Worm (Caenorhabditis elegans): Measurements from ENCODE around the gene F41C3.1.
A peak's percentile ranks its signal among the peaks of the same experiment; 100 is the strongest.

The F41C3.1 gene

DNA sequence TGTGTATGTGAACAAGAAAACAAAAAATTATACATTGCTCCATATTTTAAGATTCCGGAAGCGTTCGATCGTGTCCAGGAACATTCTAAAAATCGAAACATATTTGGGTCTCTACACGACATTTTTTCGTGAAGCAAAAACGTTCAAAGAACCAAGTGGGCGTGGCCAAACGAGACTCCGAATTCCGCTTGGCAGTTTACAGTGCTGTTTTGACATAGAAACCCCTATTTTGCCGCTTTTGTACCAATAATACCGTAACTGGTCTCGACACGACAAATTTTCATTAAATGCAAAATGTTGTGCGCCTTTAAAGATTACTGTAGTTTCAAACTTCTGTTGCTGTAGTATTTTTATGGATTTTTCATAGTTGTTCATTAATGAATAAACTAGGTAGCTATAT is 3.5 kb downstream of the F41C3.1 start (continued):
- no peak for TF ChIP-seq F49E8.2 (tag; optimal IDR thresholded peaks at IDR 0.05; ENCODE audit: borderline replicate concordance)
- TF ChIP-seq mep-1 (tag; optimal IDR thresholded peaks at IDR 0.05) = no peak
- TF ChIP-seq gei-8 (GFP tag; optimal IDR thresholded peaks at IDR 0.05) = no peak
- no peak for TF ChIP-seq set-16 (GFP tag; IDR thresholded peaks at IDR 0.05)
- no peak for TF ChIP-seq dpl-1 (GFP tag; optimal IDR thresholded peaks at IDR 0.05)
- no peak for TF ChIP-seq ZK546.5 (tag; optimal IDR thresholded peaks at IDR 0.05)
- TF ChIP-seq nhr-77 (tag; optimal IDR thresholded peaks at IDR 0.05) = no peak
- peak; percentile 75 for TF ChIP-seq spr-1 (tag; optimal IDR thresholded peaks at IDR 0.05)
- TF ChIP-seq ztf-11 (tag; optimal IDR thresholded peaks at IDR 0.05) = no peak
- peak; percentile 37 for TF ChIP-seq T20F7.1 (GFP tag; optimal IDR thresholded peaks at IDR 0.05)
- TF ChIP-seq saeg-2 (GFP tag; IDR thresholded peaks at IDR 0.05) = no peak
- TF ChIP-seq sdz-12 (GFP tag; optimal IDR thresholded peaks at IDR 0.05) = no peak
- TF ChIP-seq egl-43 (GFP tag; IDR thresholded peaks at IDR 0.05) = no peak
- TF ChIP-seq lin-29 (GFP tag; IDR thresholded peaks at IDR 0.05) = no peak

DNA sequence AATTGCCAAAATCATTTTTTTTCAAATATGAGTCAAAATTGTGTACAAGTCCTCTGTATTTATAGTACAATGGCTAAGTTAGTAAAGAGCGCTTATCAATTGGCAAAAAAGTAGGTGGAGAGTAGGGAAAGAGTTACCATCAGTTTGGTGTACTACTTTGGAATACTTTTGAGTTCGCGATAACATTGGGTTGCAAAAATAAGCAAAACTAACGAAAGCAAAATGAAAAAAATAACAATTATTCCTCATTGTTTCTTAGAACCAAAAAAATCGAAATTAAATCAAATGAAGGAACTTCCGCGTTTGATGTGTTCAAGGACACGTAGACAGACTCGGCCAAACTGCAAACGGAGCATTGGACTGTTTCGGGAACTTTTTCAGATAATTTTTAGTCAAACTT is 4.6 kb downstream of the F41C3.1 start, which contains the start of gene C27D9.2:
TSS of gene C27D9.2 (minus strand) at position 101 of the 400 bp plus-strand sequence.
- TF ChIP-seq hlh-11 (tag; optimal IDR thresholded peaks at IDR 0.05) (no peak), fkh-10 (GFP tag; optimal IDR thresholded peaks at IDR 0.05) (no peak), ctbp-1 (GFP tag; IDR thresholded peaks at IDR 0.05) (no peak), F44E2.7 (GFP tag; IDR thresholded peaks at IDR 0.05) (no peak), T26A8.4 (GFP tag; IDR thresholded peaks at IDR 0.05) (no peak)

DNA sequence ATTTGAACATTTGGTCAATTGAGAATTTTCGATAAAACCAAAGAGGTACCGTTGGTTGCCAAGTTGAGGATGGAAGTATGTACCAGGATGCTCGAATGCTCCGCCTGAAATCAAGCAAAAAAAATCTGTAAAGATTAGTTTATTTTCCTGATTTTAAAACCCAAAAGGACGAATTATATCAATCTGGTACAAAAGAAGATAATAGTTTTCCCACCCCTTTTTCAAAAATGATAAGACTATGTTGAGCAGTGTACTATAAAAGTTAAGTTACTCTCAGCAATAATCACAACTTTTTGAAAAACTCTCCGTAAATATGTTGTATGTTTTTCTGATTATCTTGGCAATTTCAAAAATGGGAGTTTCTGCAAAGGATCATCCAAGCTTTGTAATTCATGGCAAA is 6.4 kb downstream of the F41C3.1 start, which contains the start of gene F26G1.3:
TSS of gene F26G1.3 (plus strand) at position 301 of the 400 bp plus-strand sequence.
- TF ChIP-seq gei-8 (GFP tag; optimal IDR thresholded peaks at IDR 0.05) (no peak), F10B5.3 (tag; optimal IDR thresholded peaks at IDR 0.05) (no peak), unc-39 (tag; optimal IDR thresholded peaks at IDR 0.05) (no peak), zfp-3 (GFP tag; conservative IDR thresholded peaks at IDR 0.05) (no peak), lin-29 (GFP tag; IDR thresholded peaks at IDR 0.05) (no peak), D1046.2 (GFP tag; IDR thresholded peaks at IDR 0.05) (no peak), F49E8.2 (tag; optimal IDR thresholded peaks at IDR 0.05; ENCODE audit: borderline replicate concordance) (no peak), daf-16 (GFP tag; optimal IDR thresholded peaks at IDR 0.05) (no peak), daf-16 (tag; optimal IDR thresholded peaks at IDR 0.05) (no peak), set-16 (GFP tag; IDR thresholded peaks at IDR 0.05) (no peak), egl-43 (GFP tag; IDR thresholded peaks at IDR 0.05) (no peak), aly-2 (tag; optimal IDR thresholded peaks at IDR 0.05) (no peak), nhr-42 (GFP tag; IDR thresholded peaks at IDR 0.05) (no peak), sdz-12 (GFP tag; optimal IDR thresholded peaks at IDR 0.05) (no peak), skn-1 (tag; optimal IDR thresholded peaks at IDR 0.05) (no peak), nhr-28 (tag; optimal IDR thresholded peaks at IDR 0.05) (no peak), nhr-77 (tag; optimal IDR thresholded peaks at IDR 0.05) (no peak), Y5F2A.4 (GFP tag; optimal IDR thresholded peaks at IDR 0.05) (no peak), arid-1 (GFP tag; conservative IDR thresholded peaks at IDR 0.05) (no peak), snpc-1.2 (GFP tag; IDR thresholded peaks at IDR 0.05) (no peak), dmd-6 (GFP tag; IDR thresholded peaks at IDR 0.05) (no peak)

DNA sequence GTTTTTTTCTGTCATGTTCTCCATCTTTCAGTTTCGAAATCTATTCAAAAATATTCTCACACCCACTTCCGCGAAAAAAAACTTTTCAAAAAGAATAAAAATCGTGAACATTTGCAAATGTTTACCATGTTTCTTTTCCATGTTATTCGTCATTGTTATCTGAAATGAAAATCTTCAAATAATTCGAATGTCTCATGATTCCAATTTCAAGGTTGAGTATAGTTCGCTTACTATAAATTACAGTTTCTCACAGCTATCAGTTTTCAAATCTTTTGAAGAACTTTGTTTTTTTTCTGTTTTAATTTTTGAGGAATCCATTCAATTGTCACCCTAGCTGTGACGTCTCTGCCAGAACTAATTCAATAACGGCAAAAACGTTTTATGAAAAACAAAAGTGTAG is 7.7 kb downstream of the F41C3.1 start:
- no peak for TF ChIP-seq F37D6.2 (tag; optimal IDR thresholded peaks at IDR 0.05)
- TF ChIP-seq aha-1 (tag) = peak; percentile 86
- peak in 1 of 2 experiments; percentile 32 for TF ChIP-seq unc-62 (GFP tag; optimal IDR thresholded peaks at IDR 0.05 in 1 of 2)
- no peak for TF ChIP-seq unc-62 (tag; optimal IDR thresholded peaks at IDR 0.05)

Measured in whole organism, L4 larva.